Worm (Caenorhabditis elegans) whole organism, L4 larva: ENCODE data around the gene sax-3.

Experiments
- attf-4 ChIP-seq: sonication (generic microtip); optimal IDR thresholded peaks from 3 replicates; lab custom pipeline; 2017; ENCODE audit warnings: missing biosample characterization, missing genetic modification characterization
- ceh-32 ChIP-seq: sonication (generic microtip); optimal IDR thresholded peaks from 2 replicates; lab custom pipeline; 2016; ENCODE audit warnings: mild to moderate bottlenecking, missing genetic modification characterization, missing compliant biosample characterization; ENCODE audit not compliant: poor library complexity
- daf-19 ChIP-seq: fragments of 200-800 bp; sonication (Bioruptor generic); conservative IDR thresholded peaks from 2 replicates; pipeline ENCODE4 v1.3.6; 2022; ENCODE audit warnings: missing genetic modification characterization, missing compliant biosample characterization
- duxl-1 ChIP-seq: sonication (generic microtip); optimal IDR thresholded peaks from 2 replicates; lab custom pipeline; 2016; ENCODE audit warnings: mild to moderate bottlenecking, missing genetic modification characterization, moderate library complexity, missing compliant biosample characterization; ENCODE audit not compliant: poor library complexity
- jun-1 ChIP-seq: fragments of 150-350 bp; optimal IDR thresholded peaks from 2 replicates; lab custom pipeline; 2014; ENCODE audit warnings: missing biosample characterization, missing genetic modification reagents, missing genetic modification characterization
- lin-13 ChIP-seq: fragments of 150-350 bp; optimal IDR thresholded peaks from 2 replicates; lab custom pipeline; 2014; ENCODE audit warnings: missing biosample characterization, missing genetic modification reagents, missing genetic modification characterization
- lin-15B ChIP-seq: fragments of 150-350 bp; sonication (generic microtip); optimal IDR thresholded peaks from 3 replicates; lab custom pipeline; 2014; ENCODE audit warnings: missing biosample characterization, missing genetic modification characterization
- nhr-11 ChIP-seq: fragments of 150-350 bp; optimal IDR thresholded peaks from 2 replicates; lab custom pipeline; 2014; ENCODE audit warnings: missing biosample characterization, missing genetic modification characterization
- unc-130 ChIP-seq: sonication (generic microtip); optimal IDR thresholded peaks from 2 replicates; lab custom pipeline; 2016; ENCODE audit warnings: missing genetic modification reagents, missing genetic modification characterization, missing compliant biosample characterization

ce11 chrX:3419084-3419483 lies 46.6 kb downstream of the sax-3 start, which contains the start of gene C04F6.7:
- TF ChIP-seq duxl-1 (tag; lab: Kevin White, UChicago) (no peak), daf-19 (GFP tag; lab: Robert Waterston, UW) (no peak), ceh-32 (no peak), lin-15B (tag; lab: Kevin White, UChicago) (no peak), lin-13 (GFP tag; lab: Kevin White, UChicago) (no peak), unc-130 (GFP tag; lab: Kevin White, UChicago) (no peak), attf-4 (tag; lab: Kevin White, UChicago) (no peak), nhr-11 (tag; lab: Kevin White, UChicago) (no peak), jun-1 (tag; lab: Kevin White, UChicago) (no peak)
